Fruit fly (Drosophila melanogaster): ENCODE measurements around the gene Atg4a.

The Atg4a gene

DNA sequence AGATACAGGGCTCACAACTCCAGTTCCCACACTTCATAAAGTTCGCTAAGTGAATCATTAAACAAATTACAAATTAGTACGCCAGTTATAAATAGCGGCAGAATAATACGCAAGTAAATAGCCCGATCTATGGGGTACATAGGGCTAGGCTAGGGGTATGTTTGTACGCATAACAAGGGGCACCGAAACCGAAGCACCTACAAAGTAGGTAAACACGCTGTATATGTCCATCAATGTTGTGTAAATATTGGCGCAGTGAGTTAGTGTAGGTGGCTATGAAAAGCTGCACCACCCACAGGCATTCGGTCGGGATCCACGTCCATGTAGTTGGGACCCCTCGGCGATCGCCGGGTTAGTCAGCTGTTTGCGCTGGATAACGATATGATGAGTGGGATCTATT, 8.5 kb upstream of the Atg4a start (continued):
- peak; percentile 36; the same call in 1 of the 2 replicates for TF ChIP-seq CG15336 (GFP tag; IDR thresholded peaks at IDR 0.05)
- TF ChIP-seq acj6 (GFP tag; optimal IDR thresholded peaks at IDR 0.05), result peak; percentile 69
- peak; percentile 68 for TF ChIP-seq Gug (GFP tag; IDR thresholded peaks at IDR 0.05)
- peak; percentile 60 for TF ChIP-seq Lpt (GFP tag; optimal IDR thresholded peaks at IDR 0.05)
- TF ChIP-seq Sox102F (GFP tag; optimal IDR thresholded peaks at IDR 0.05), result no peak
- peak; percentile 73 for TF ChIP-seq achi (GFP tag; optimal IDR thresholded peaks at IDR 0.05)
- TF ChIP-seq CG3919 (GFP tag; optimal IDR thresholded peaks at IDR 0.05), result peak; percentile 73
- TF ChIP-seq CG8319 (GFP tag; optimal IDR thresholded peaks at IDR 0.05), result peak; percentile 3

DNA sequence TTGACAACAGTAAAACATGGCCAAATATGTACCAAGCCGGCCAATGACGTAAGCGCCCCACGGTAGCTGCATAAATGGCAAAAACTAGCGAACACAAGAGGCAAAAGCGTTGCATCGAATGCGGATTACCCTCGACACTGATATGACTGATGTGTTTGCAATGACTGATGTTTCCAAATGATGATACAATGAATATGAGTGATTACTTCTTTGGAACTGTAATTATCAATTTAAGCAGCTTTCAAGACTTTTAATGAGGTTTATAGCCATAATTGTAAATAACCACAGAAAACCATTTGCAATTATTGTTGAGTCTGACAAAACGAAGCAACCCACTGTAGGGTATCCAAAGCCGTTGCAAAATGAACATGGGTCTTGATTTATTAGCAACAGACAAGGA, 7.2 kb upstream of the Atg4a start:
- TF ChIP-seq fkh (GFP tag; optimal IDR thresholded peaks at IDR 0.05), result no peak
- peak; percentile 52; the same call in 2 of the 3 replicates for TF ChIP-seq eg (GFP tag; IDR thresholded peaks at IDR 0.05)
- TF ChIP-seq Hr4 (GFP tag; optimal IDR thresholded peaks at IDR 0.05), result peak; percentile 73
- TF ChIP-seq cyc (GFP tag; optimal IDR thresholded peaks at IDR 0.05), result no peak
- TF ChIP-seq CG8119 (GFP tag; IDR thresholded peaks at IDR 0.05), result peak; percentile 67
- peak; percentile 1 for TF ChIP-seq CG10669 (GFP tag; optimal IDR thresholded peaks at IDR 0.05)
- peak; percentile 12 for TF ChIP-seq CG7368 (GFP tag; optimal IDR thresholded peaks at IDR 0.05)
- no peak for TF ChIP-seq CG10631 (GFP tag; optimal IDR thresholded peaks at IDR 0.05)
- TF ChIP-seq achi (GFP tag; optimal IDR thresholded peaks at IDR 0.05), result peak; percentile 29
- TF ChIP-seq CG6276 (GFP tag; optimal IDR thresholded peaks at IDR 0.05), result peak; percentile 43
- peak; percentile 12 for TF ChIP-seq lz (GFP tag; optimal IDR thresholded peaks at IDR 0.05)
- peak; percentile 17 for TF ChIP-seq net (GFP tag; optimal IDR thresholded peaks at IDR 0.05)
- TF ChIP-seq CG4318 (GFP tag; optimal IDR thresholded peaks at IDR 0.05), result peak; percentile 32
- TF ChIP-seq Eip78C (GFP tag), result peak; percentile 78
- peak; percentile 68 for TF ChIP-seq svp (GFP tag)
- peak; percentile 27 for TF ChIP-seq acj6 (GFP tag; optimal IDR thresholded peaks at IDR 0.05)
- TF ChIP-seq Gug (GFP tag; IDR thresholded peaks at IDR 0.05), result 0 out of 2 replicates have a peak, but pooled peaks have one; percentile 23
- peak; percentile 29 for TF ChIP-seq OdsH (GFP tag; optimal IDR thresholded peaks at IDR 0.05)
- no peak for TF ChIP-seq CG16779 (tag; optimal IDR thresholded peaks at IDR 0.05)
- TF ChIP-seq Hr39 (GFP tag; optimal IDR thresholded peaks at IDR 0.05), result peak; percentile 2
- no peak for TF ChIP-seq CG11762 (GFP tag; optimal IDR thresholded peaks at IDR 0.05; ENCODE audit: insufficient read depth)
- TF ChIP-seq CG3032 (tag; optimal IDR thresholded peaks at IDR 0.05), result no peak
- no peak for TF ChIP-seq ss (GFP tag; optimal IDR thresholded peaks at IDR 0.05)
- peak; percentile 54; the same call in 1 of the 2 replicates for TF ChIP-seq CG15336 (GFP tag; IDR thresholded peaks at IDR 0.05)
- peak; percentile 48 for TF ChIP-seq pdm3 (GFP tag; optimal IDR thresholded peaks at IDR 0.05)
- no peak for TF ChIP-seq salr (GFP tag; optimal IDR thresholded peaks at IDR 0.05)
- TF ChIP-seq esn (GFP tag; optimal IDR thresholded peaks at IDR 0.05), result peak; percentile 2
- TF ChIP-seq CG32006 (GFP tag; optimal IDR thresholded peaks at IDR 0.05), result peak; percentile 68
- TF ChIP-seq CG6808 (GFP tag; optimal IDR thresholded peaks at IDR 0.05), result no peak
- no peak for TF ChIP-seq Sox15 (GFP tag; optimal IDR thresholded peaks at IDR 0.05)
- TF ChIP-seq dac (GFP tag; optimal IDR thresholded peaks at IDR 0.05), result peak; percentile 22
- TF ChIP-seq topi (GFP tag; optimal IDR thresholded peaks at IDR 0.05), result no peak
- TF ChIP-seq CG9139 (GFP tag; optimal IDR thresholded peaks at IDR 0.05), result no peak
- TF ChIP-seq CG3919 (GFP tag; optimal IDR thresholded peaks at IDR 0.05), result peak; percentile 37

DNA sequence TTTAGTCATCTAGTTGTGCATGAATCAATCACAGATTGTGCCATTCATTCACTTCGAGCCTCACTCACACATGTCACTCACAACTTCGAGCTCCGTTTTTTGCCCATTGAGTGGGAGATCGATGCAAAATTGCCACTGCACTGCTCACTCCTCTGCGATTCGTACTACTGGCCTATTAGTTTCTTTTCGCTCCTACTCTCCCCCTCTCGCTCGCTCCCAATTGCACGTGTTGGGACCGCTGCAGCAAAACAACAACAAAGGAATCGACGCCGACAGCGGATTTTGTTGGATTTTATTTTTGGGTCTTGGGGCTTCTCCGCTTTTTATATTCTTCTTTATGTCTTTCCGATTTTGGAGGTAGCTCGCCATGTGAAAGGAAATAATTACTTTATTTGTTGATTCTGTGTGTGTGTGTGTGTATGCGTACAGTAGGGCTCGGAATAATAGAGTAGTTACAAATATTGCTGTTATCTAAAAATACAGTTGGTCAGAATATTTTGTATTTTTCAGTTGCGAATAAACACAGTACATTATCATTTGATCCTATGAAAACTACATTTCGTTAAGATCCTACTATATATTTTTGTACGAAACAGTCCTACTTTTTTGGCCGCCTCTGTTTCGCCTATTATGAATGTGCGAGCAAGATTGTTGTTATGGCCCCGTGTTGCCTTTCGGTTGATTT, 6.4 kb upstream of the Atg4a start:
- TF ChIP-seq Met (GFP tag; optimal IDR thresholded peaks at IDR 0.05) (no peak), spab (GFP tag; optimal IDR thresholded peaks at IDR 0.05) (no peak), dsx (GFP tag; optimal IDR thresholded peaks at IDR 0.05; ENCODE audit: poor library complexity, severe bottlenecking) (peak; percentile 40), Blimp-1 (GFP tag; optimal IDR thresholded peaks at IDR 0.05) (no peak), Sox14 (GFP tag; optimal IDR thresholded peaks at IDR 0.05) (peak; percentile 1), Sox15 (GFP tag; optimal IDR thresholded peaks at IDR 0.05) (no peak), dac (GFP tag; optimal IDR thresholded peaks at IDR 0.05) (peak; percentile 34), CG6163 (GFP tag; IDR thresholded peaks at IDR 0.05) (0 out of 3 replicates have a peak, but pooled peaks have one; percentile 33), Hr39 (GFP tag; optimal IDR thresholded peaks at IDR 0.05) (no peak), CG4318 (GFP tag; optimal IDR thresholded peaks at IDR 0.05) (peak; percentile 4), net (GFP tag; optimal IDR thresholded peaks at IDR 0.05) (peak; percentile 1), CG10669 (GFP tag; optimal IDR thresholded peaks at IDR 0.05) (no peak), OdsH (GFP tag; optimal IDR thresholded peaks at IDR 0.05) (peak; percentile 42), CG3919 (GFP tag; optimal IDR thresholded peaks at IDR 0.05) (peak; percentile 25), Lpt (GFP tag; optimal IDR thresholded peaks at IDR 0.05) (peak; percentile 42), CG31627 (GFP tag; optimal IDR thresholded peaks at IDR 0.05) (peak; percentile 9), CG3032 (tag; optimal IDR thresholded peaks at IDR 0.05) (no peak), CG11294 (GFP tag; IDR thresholded peaks at IDR 0.05) (no peak), Hr4 (GFP tag; optimal IDR thresholded peaks at IDR 0.05) (peak; percentile 64), Eip78C (GFP tag) (peak; percentile 65), Eip75B (GFP tag; optimal IDR thresholded peaks at IDR 0.05) (peak; percentile 4)

All from whole organism, prepupa.